Fruit fly (Drosophila melanogaster): ENCODE results near the gene Ugt307A1.

The Ugt307A1 gene

DNA sequence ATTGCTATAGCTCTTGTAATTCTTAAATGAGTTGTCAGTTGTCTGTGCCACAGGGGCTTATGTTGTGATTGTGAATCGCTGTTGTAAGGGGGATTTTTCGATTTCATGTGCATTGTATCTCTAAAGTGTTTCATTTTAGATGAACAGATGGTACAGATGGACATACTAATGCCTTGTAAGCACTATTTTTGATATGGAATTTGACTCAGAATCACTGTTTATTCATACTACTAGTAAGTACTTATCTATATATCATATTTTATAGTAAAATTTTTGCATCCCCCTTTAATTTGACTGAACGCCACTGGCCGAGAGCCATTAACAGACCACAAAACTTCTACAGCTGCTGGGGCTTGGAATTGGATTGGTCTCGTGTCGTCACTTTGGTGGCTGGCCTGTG lies 33.0 kb downstream of the Ugt307A1 start (continued):
- TF ChIP-seq psq (GFP tag; optimal IDR thresholded peaks at IDR 0.05), result no peak

dm6 chr2L:7104195-7104971 lies 36.6 kb downstream of the Ugt307A1 start:
- TF ChIP-seq CG33557 (GFP tag; optimal IDR thresholded peaks at IDR 0.05), result no peak
- TF ChIP-seq CHES-1-like (GFP tag; optimal IDR thresholded peaks at IDR 0.05), result no peak
- no peak for TF ChIP-seq CG1529 (GFP tag; optimal IDR thresholded peaks at IDR 0.05)
- TF ChIP-seq grau (tag; optimal IDR thresholded peaks at IDR 0.05), result no peak
- TF ChIP-seq Max (GFP tag; optimal IDR thresholded peaks at IDR 0.05), result no peak
- TF ChIP-seq CG31441 (GFP tag; IDR thresholded peaks at IDR 0.05), result 0 out of 2 replicates have a peak, but pooled peaks have one; percentile 28
- TF ChIP-seq CG18262 (tag; optimal IDR thresholded peaks at IDR 0.05), result peak; percentile 30
- TF ChIP-seq eyg (GFP tag; optimal IDR thresholded peaks at IDR 0.05), result no peak
- no peak for TF ChIP-seq fru (optimal IDR thresholded peaks at IDR 0.05)
- TF ChIP-seq lbe (GFP tag; optimal IDR thresholded peaks at IDR 0.05), result peak; percentile 43
- TF ChIP-seq pzg (GFP tag; optimal IDR thresholded peaks at IDR 0.05), result no peak
- TF ChIP-seq Nf-YA (GFP tag; IDR thresholded peaks at IDR 0.05), result no peak
- TF ChIP-seq Sox102F (GFP tag; optimal IDR thresholded peaks at IDR 0.05), result peak; percentile 5
- TF ChIP-seq CG11456 (GFP tag; IDR thresholded peaks at IDR 0.05), result no peak
- no peak for TF ChIP-seq CG4404 (GFP tag; IDR thresholded peaks at IDR 0.05)
- TF ChIP-seq NfI (GFP tag; optimal IDR thresholded peaks at IDR 0.05), result no peak
- TF ChIP-seq CG10979 (tag; optimal IDR thresholded peaks at IDR 0.05), result peak; percentile 1
- TF ChIP-seq Atf-2 (GFP tag; optimal IDR thresholded peaks at IDR 0.05), result no peak
- TF ChIP-seq Mrtf (GFP tag; IDR thresholded peaks at IDR 0.05), result no peak
- peak; percentile 48; the same call in 1 of the 2 replicates for TF ChIP-seq crol (GFP tag; IDR thresholded peaks at IDR 0.05)
- no peak for TF ChIP-seq Gug (GFP tag; IDR thresholded peaks at IDR 0.05)
- peak; percentile 31 for TF ChIP-seq CG2712 (tag; optimal IDR thresholded peaks at IDR 0.05)
- no peak for TF ChIP-seq stc (GFP tag; IDR thresholded peaks at IDR 0.05)
- peak; percentile 2 for TF ChIP-seq zf30C (GFP tag; optimal IDR thresholded peaks at IDR 0.05)
- TF ChIP-seq CG12236 (GFP tag; optimal IDR thresholded peaks at IDR 0.05), result no peak
- no peak for TF ChIP-seq YL-1 (GFP tag; optimal IDR thresholded peaks at IDR 0.05)
- no peak for TF ChIP-seq BtbVII (GFP tag; optimal IDR thresholded peaks at IDR 0.05)
- TF ChIP-seq TFAM (GFP tag; optimal IDR thresholded peaks at IDR 0.05), result no peak
- TF ChIP-seq gem (tag; optimal IDR thresholded peaks at IDR 0.05), result peak; percentile 39
- TF ChIP-seq Blimp-1 (GFP tag; optimal IDR thresholded peaks at IDR 0.05), result peak; percentile 5
- no peak for TF ChIP-seq CG9727 (GFP tag; optimal IDR thresholded peaks at IDR 0.05)
- TF ChIP-seq ap (GFP tag; IDR thresholded peaks at IDR 0.05), result 0 out of 2 replicates have a peak, but pooled peaks have one; percentile 12
- TF ChIP-seq row (GFP tag; IDR thresholded peaks at IDR 0.05), result 0 out of 3 replicates have a peak, but pooled peaks have one; percentile 6
- TF ChIP-seq Hey (tag; optimal IDR thresholded peaks at IDR 0.05), result no peak
- TF ChIP-seq Xrp1 (GFP tag; IDR thresholded peaks at IDR 0.05), result peak; percentile 39; the same call in 1 of the 2 replicates
- no peak for TF ChIP-seq unpg (GFP tag; optimal IDR thresholded peaks at IDR 0.05)
- TF ChIP-seq CG10267 (tag; optimal IDR thresholded peaks at IDR 0.05), result peak; percentile 4
- no peak for TF ChIP-seq sens-2 (GFP tag; IDR thresholded peaks at IDR 0.05)
- TF ChIP-seq nom (GFP tag; optimal IDR thresholded peaks at IDR 0.05), result peak; percentile 60
- TF ChIP-seq CG17385 (GFP tag; optimal IDR thresholded peaks at IDR 0.05), result no peak
- no peak for TF ChIP-seq lab (GFP tag; optimal IDR thresholded peaks at IDR 0.05)
- no peak for TF ChIP-seq CG14667 (GFP tag; IDR thresholded peaks at IDR 0.05)
- TF ChIP-seq Scr (GFP tag; IDR thresholded peaks at IDR 0.05; ENCODE audit: partially characterized antibody), result no peak
- TF ChIP-seq CG7987 (GFP tag; optimal IDR thresholded peaks at IDR 0.05), result no peak
- TF ChIP-seq Fer2 (tag; optimal IDR thresholded peaks at IDR 0.05), result no peak
- TF ChIP-seq CG14014 (GFP tag; IDR thresholded peaks at IDR 0.05), result no peak
- no peak for TF ChIP-seq tna (GFP tag; IDR thresholded peaks at IDR 0.05; ENCODE audit: partially characterized antibody)
